Worm (Caenorhabditis elegans) whole organism, L3 larva: ENCODE measurements around the gene crls-1.

Experiments used
- nhr-11 ChIP-seq: fragments of 150-350 bp; optimal IDR thresholded peaks from 2 replicates; lab custom pipeline; 2014; ENCODE audit warnings: missing biosample characterization, missing genetic modification characterization
- unc-39 ChIP-seq: sonication (generic microtip); optimal IDR thresholded peaks from 4 replicates; lab custom pipeline; 2017; ENCODE audit warnings: missing biosample characterization, missing genetic modification characterization

- TF ChIP-seq nhr-11 (tag; lab: Kevin White, UChicago) (no peak), unc-39 (tag; lab: Kevin White, UChicago) (no peak)
These were observed 39.8 kb downstream of the crls-1 start, which contains the start of gene T24C4.2 for ce11 chrIII:869869-870268.
